Fruit fly (Drosophila melanogaster): ENCODE results near the gene Cds.

Gene Cds

dm6 chr3L:8081822-8082221 lies 45.7 kb upstream of the Cds start (continued):
- TF ChIP-seq CG6276 (GFP tag; optimal IDR thresholded peaks at IDR 0.05) (no peak), Smox (GFP tag; optimal IDR thresholded peaks at IDR 0.05) (peak; percentile 28), Sox102F (GFP tag; optimal IDR thresholded peaks at IDR 0.05) (peak; percentile 85), CG8119 (GFP tag; IDR thresholded peaks at IDR 0.05) (peak; percentile 49; the same call in 1 of the 3 replicates), dsx (GFP tag; optimal IDR thresholded peaks at IDR 0.05; ENCODE audit: poor library complexity, severe bottlenecking) (peak; percentile 43), Hr39 (GFP tag; optimal IDR thresholded peaks at IDR 0.05) (no peak), cyc (GFP tag; optimal IDR thresholded peaks at IDR 0.05) (no peak)

- TF ChIP-seq Hr4 (GFP tag; optimal IDR thresholded peaks at IDR 0.05) (no peak), fd59A (GFP tag; optimal IDR thresholded peaks at IDR 0.05) (no peak), esn (GFP tag; optimal IDR thresholded peaks at IDR 0.05) (no peak), CG8319 (GFP tag; optimal IDR thresholded peaks at IDR 0.05) (no peak), acj6 (GFP tag; optimal IDR thresholded peaks at IDR 0.05) (no peak), CG11762 (GFP tag; optimal IDR thresholded peaks at IDR 0.05; ENCODE audit: insufficient read depth) (no peak), dac (GFP tag; optimal IDR thresholded peaks at IDR 0.05) (no peak), CG10631 (GFP tag; optimal IDR thresholded peaks at IDR 0.05) (no peak), CG3919 (GFP tag; optimal IDR thresholded peaks at IDR 0.05) (no peak), Ets96B (tag; optimal IDR thresholded peaks at IDR 0.05) (no peak), fkh (GFP tag; optimal IDR thresholded peaks at IDR 0.05) (no peak), CG4318 (GFP tag; optimal IDR thresholded peaks at IDR 0.05) (no peak), Eip75B (GFP tag; optimal IDR thresholded peaks at IDR 0.05) (no peak), CG6854 (GFP tag; optimal IDR thresholded peaks at IDR 0.05) (no peak), CG7368 (GFP tag; optimal IDR thresholded peaks at IDR 0.05) (no peak), CG32006 (GFP tag; optimal IDR thresholded peaks at IDR 0.05) (no peak), CG11902 (GFP tag; optimal IDR thresholded peaks at IDR 0.05) (no peak), CG6792 (GFP tag; optimal IDR thresholded peaks at IDR 0.05) (no peak), Blimp-1 (GFP tag; optimal IDR thresholded peaks at IDR 0.05) (no peak), pdm3 (GFP tag; optimal IDR thresholded peaks at IDR 0.05) (no peak)
These were observed 41.3 kb upstream of the Cds start for dm6 chr3L:8086218-8086617.

dm6 chr3L:8091650-8092068 lies 35.9 kb upstream of the Cds start, which contains the start of gene CG7565:
Gene CG7565, minus strand, starts transcription at chr3L:8091786.
- no peak for TF ChIP-seq CG3032 (tag; optimal IDR thresholded peaks at IDR 0.05)
- TF ChIP-seq topi (GFP tag; optimal IDR thresholded peaks at IDR 0.05): peak; percentile 2
- no peak for TF ChIP-seq CG6163 (GFP tag; IDR thresholded peaks at IDR 0.05)
- TF ChIP-seq OdsH (GFP tag; optimal IDR thresholded peaks at IDR 0.05): peak; percentile 12
- no peak for TF ChIP-seq Ets96B (tag; optimal IDR thresholded peaks at IDR 0.05)
- TF ChIP-seq vri (GFP tag; optimal IDR thresholded peaks at IDR 0.05): peak; percentile 84
- TF ChIP-seq CG34406 (GFP tag; optimal IDR thresholded peaks at IDR 0.05): no peak
- no peak for TF ChIP-seq Hr39 (GFP tag; optimal IDR thresholded peaks at IDR 0.05)
- peak; percentile 46 for TF ChIP-seq Sox14 (GFP tag; optimal IDR thresholded peaks at IDR 0.05)
- peak; percentile 26 for TF ChIP-seq Met (GFP tag; optimal IDR thresholded peaks at IDR 0.05)
- TF ChIP-seq CG15336 (GFP tag; IDR thresholded peaks at IDR 0.05): 0 out of 2 replicates have a peak, but pooled peaks have one; percentile 27
- TF ChIP-seq Eip93F (GFP tag; optimal IDR thresholded peaks at IDR 0.05): no peak
- TF ChIP-seq fkh (GFP tag; optimal IDR thresholded peaks at IDR 0.05): peak; percentile 13
- TF ChIP-seq Smox (GFP tag; optimal IDR thresholded peaks at IDR 0.05): no peak
- TF ChIP-seq CG9139 (GFP tag; optimal IDR thresholded peaks at IDR 0.05): no peak
- peak; percentile 33; the same call in 1 of the 3 replicates for TF ChIP-seq CG8119 (GFP tag; IDR thresholded peaks at IDR 0.05)
- TF ChIP-seq CG11902 (GFP tag; optimal IDR thresholded peaks at IDR 0.05): no peak
- no peak for TF ChIP-seq Sox15 (GFP tag; optimal IDR thresholded peaks at IDR 0.05)
- TF ChIP-seq pdm3 (GFP tag; optimal IDR thresholded peaks at IDR 0.05): no peak
- peak; percentile 9 for TF ChIP-seq CG31627 (GFP tag; optimal IDR thresholded peaks at IDR 0.05)
- no peak for TF ChIP-seq CG11762 (GFP tag; optimal IDR thresholded peaks at IDR 0.05; ENCODE audit: insufficient read depth)
- TF ChIP-seq CG16779 (tag; optimal IDR thresholded peaks at IDR 0.05): no peak
- TF ChIP-seq achi (GFP tag; optimal IDR thresholded peaks at IDR 0.05): no peak
- peak in 1 of 2 experiments; percentile 1 for TF ChIP-seq ss (GFP tag; optimal IDR thresholded peaks at IDR 0.05)
- TF ChIP-seq CG6792 (GFP tag; optimal IDR thresholded peaks at IDR 0.05): peak; percentile 19
- TF ChIP-seq Eip75B (GFP tag; optimal IDR thresholded peaks at IDR 0.05): no peak
- no peak for TF ChIP-seq CG11294 (GFP tag; IDR thresholded peaks at IDR 0.05)
- no peak for TF ChIP-seq Ets21C (GFP tag; optimal IDR thresholded peaks at IDR 0.05)
- TF ChIP-seq fd85E (GFP tag; optimal IDR thresholded peaks at IDR 0.05): no peak
- 0 out of 3 replicates have a peak, but pooled peaks have one; percentile 37 for TF ChIP-seq eg (GFP tag; IDR thresholded peaks at IDR 0.05)
- TF ChIP-seq esn (GFP tag; optimal IDR thresholded peaks at IDR 0.05): peak; percentile 46
- TF ChIP-seq Sox102F (GFP tag; optimal IDR thresholded peaks at IDR 0.05): peak; percentile 36
- TF ChIP-seq fd59A (GFP tag; optimal IDR thresholded peaks at IDR 0.05): no peak
